Fruit fly (Drosophila melanogaster): Measurements from ENCODE around the gene CG5612.

The CG5612 gene

DNA sequence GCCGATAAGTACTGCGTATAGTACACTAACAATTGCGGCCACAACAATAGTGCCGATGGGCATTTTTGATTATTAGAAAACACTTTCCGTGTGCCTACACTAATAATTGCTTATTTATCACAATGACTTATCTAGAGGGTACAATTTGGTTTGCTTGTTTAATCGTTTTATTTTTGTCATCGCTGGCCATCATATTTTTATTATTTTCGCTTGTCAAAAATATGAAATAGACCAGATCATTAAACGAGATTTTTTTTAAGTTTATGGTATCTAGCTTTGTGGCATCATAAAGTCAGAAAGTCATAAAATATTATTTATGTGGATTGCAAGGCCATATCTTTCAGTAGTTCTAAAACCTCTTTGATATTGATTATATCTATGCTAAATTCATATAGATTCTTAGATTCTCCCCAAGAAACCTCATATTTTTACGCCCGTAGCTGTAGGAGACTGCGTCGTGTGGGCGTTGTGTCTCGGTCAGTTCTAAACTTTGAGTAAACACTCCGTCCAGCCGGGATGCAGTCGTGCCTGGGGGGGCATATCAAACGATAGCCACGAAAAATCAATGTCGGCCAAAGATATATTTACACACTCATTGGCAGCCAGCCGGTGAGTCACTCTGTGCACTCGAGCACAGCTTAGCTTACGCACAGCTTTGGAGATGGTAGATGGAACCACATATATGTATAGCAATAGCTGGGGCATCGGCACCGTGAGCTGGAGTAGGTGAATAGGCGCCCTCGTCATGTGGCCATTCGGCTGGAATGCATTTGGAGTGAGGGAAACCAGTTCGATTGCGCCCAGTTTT, 21.0 kb downstream of the CG5612 start (continued):
- TF ChIP-seq pdm3 (GFP tag; optimal IDR thresholded peaks at IDR 0.05) = peak; percentile 71
- TF ChIP-seq CG15336 (GFP tag; IDR thresholded peaks at IDR 0.05) = peak; percentile 71
- peak; percentile 6 to 49 for TF ChIP-seq ss (GFP tag; optimal IDR thresholded peaks at IDR 0.05)
- peak; percentile 65 for TF ChIP-seq CG6276 (GFP tag; optimal IDR thresholded peaks at IDR 0.05)
- TF ChIP-seq CG10631 (GFP tag; optimal IDR thresholded peaks at IDR 0.05) = peak; percentile 58
- TF ChIP-seq dac (GFP tag; optimal IDR thresholded peaks at IDR 0.05) = no peak
- TF ChIP-seq Ets96B (tag; optimal IDR thresholded peaks at IDR 0.05) = peak; percentile 29
- TF ChIP-seq CG8319 (GFP tag; optimal IDR thresholded peaks at IDR 0.05) = no peak
- no peak for TF ChIP-seq CG11902 (GFP tag; optimal IDR thresholded peaks at IDR 0.05)
- peak; percentile 25 for TF ChIP-seq CG7368 (GFP tag; optimal IDR thresholded peaks at IDR 0.05)

DNA sequence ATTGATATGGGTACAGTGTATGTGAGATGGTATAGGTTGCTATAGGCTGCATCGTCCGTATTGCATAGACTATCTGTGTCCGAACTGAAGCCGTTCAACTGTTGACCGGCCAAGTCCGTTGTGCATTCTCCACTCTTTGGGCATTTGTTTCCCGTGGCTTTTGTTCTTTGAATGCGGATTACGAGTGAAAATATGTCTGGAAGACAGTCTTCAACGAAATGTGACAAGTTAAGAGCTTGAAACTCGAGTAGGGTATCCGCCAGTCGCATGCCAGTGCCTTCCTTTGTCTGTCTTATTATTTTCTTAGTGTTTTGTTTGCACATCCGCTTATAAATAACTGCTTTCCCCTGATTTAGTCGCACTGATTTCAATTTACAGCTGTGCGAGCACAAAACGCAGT, 22.1 kb downstream of the CG5612 start:
- TF ChIP-seq CG15336 (GFP tag; IDR thresholded peaks at IDR 0.05) (peak; percentile 44; the same call in 1 of the 2 replicates), CG31627 (GFP tag; optimal IDR thresholded peaks at IDR 0.05) (no peak), Gug (GFP tag; IDR thresholded peaks at IDR 0.05) (0 out of 2 replicates have a peak, but pooled peaks have one; percentile 8), Blimp-1 (GFP tag; optimal IDR thresholded peaks at IDR 0.05) (no peak), dsx (GFP tag; optimal IDR thresholded peaks at IDR 0.05; ENCODE audit: poor library complexity, severe bottlenecking) (no peak), lz (GFP tag; optimal IDR thresholded peaks at IDR 0.05) (no peak), achi (GFP tag; optimal IDR thresholded peaks at IDR 0.05) (no peak), fkh (GFP tag; optimal IDR thresholded peaks at IDR 0.05) (no peak), Eip78C (GFP tag) (peak; percentile 77), CG11294 (GFP tag; IDR thresholded peaks at IDR 0.05) (peak; percentile 28; the same call in 1 of the 2 replicates), CG6163 (GFP tag; IDR thresholded peaks at IDR 0.05) (0 out of 3 replicates have a peak, but pooled peaks have one; percentile 32), Sox14 (GFP tag; optimal IDR thresholded peaks at IDR 0.05) (peak; percentile 23), Hr4 (GFP tag; optimal IDR thresholded peaks at IDR 0.05) (peak; percentile 20), svp (GFP tag) (peak; percentile 90), eg (GFP tag; IDR thresholded peaks at IDR 0.05) (0 out of 3 replicates have a peak, but pooled peaks have one; percentile 52), CG10669 (GFP tag; optimal IDR thresholded peaks at IDR 0.05) (no peak), pdm3 (GFP tag; optimal IDR thresholded peaks at IDR 0.05) (no peak), CG8119 (GFP tag; IDR thresholded peaks at IDR 0.05) (0 out of 3 replicates have a peak, but pooled peaks have one; percentile 27), CG32006 (GFP tag; optimal IDR thresholded peaks at IDR 0.05) (peak; percentile 23)

DNA sequence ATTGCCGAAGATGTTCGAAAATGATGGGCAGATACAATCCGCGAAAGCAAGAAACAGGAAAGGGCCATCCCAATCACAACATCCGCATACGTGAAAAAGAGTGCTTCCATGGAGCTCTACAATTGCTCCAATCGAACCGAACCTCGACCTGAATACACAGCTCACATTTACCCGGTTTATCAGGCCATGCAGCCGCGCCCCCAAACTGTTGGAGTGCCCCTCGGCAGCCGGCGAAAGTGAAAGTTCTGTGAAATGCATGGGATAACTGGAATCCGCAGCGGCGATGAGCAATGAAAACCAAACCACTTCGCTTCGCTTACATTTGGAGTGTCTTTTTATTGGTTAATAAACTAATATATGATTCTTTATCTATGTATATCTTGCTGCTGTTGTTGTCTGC, 28.6 kb downstream of the CG5612 start:
- TF ChIP-seq fkh (GFP tag; optimal IDR thresholded peaks at IDR 0.05) (no peak), CG6854 (GFP tag; optimal IDR thresholded peaks at IDR 0.05) (peak; percentile 72), Met (GFP tag; optimal IDR thresholded peaks at IDR 0.05) (no peak), Blimp-1 (GFP tag; optimal IDR thresholded peaks at IDR 0.05) (peak; percentile 98), Gug (GFP tag; IDR thresholded peaks at IDR 0.05) (no peak), Eip78C (GFP tag) (peak; percentile 0), svp (GFP tag) (peak; percentile 47), Eip75B (GFP tag; optimal IDR thresholded peaks at IDR 0.05) (peak; percentile 45), CG32006 (GFP tag; optimal IDR thresholded peaks at IDR 0.05) (peak; percentile 13), net (GFP tag; optimal IDR thresholded peaks at IDR 0.05) (no peak), CG10669 (GFP tag; optimal IDR thresholded peaks at IDR 0.05) (no peak), Hr38 (GFP tag; optimal IDR thresholded peaks at IDR 0.05) (no peak)

DNA sequence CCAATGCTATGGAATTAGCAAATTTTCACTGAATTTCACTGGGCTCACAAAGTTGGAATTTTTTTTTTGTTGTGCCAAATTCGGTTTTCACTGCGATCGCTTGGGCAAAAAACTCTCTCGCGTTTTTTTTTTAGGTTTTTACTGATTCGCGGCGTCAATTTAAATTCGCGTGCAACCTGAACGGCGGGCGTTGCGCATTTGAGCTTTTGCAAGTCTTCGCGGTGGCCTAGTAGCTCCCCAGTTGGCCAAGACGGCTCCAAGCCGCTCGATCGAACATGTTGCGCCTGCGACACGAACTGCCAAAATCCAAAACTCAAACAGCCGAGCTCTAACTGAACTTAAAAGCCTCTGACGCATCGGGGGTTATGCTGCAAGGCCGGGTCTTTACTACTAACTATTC, 29.8 kb downstream of the CG5612 start, which contains the start of gene CG5639:
CG5639 (minus strand) TSS at position 152 of the 400 bp plus-strand sequence.
- TF ChIP-seq CG10631 (GFP tag; optimal IDR thresholded peaks at IDR 0.05) = no peak
- no peak for TF ChIP-seq CG32006 (GFP tag; optimal IDR thresholded peaks at IDR 0.05)
- TF ChIP-seq eg (GFP tag; IDR thresholded peaks at IDR 0.05) = 0 out of 3 replicates have a peak, but pooled peaks have one; percentile 26
- no peak for TF ChIP-seq OdsH (GFP tag; optimal IDR thresholded peaks at IDR 0.05)
- TF ChIP-seq Sox14 (GFP tag; optimal IDR thresholded peaks at IDR 0.05) = no peak
- no peak for TF ChIP-seq Lpt (GFP tag; optimal IDR thresholded peaks at IDR 0.05)
- TF ChIP-seq pdm3 (GFP tag; optimal IDR thresholded peaks at IDR 0.05) = no peak
- no peak for TF ChIP-seq Eip75B (GFP tag; optimal IDR thresholded peaks at IDR 0.05)
- peak; percentile 41 for TF ChIP-seq Eip78C (GFP tag)
- TF ChIP-seq Blimp-1 (GFP tag; optimal IDR thresholded peaks at IDR 0.05) = peak; percentile 22
- no peak for TF ChIP-seq esn (GFP tag; optimal IDR thresholded peaks at IDR 0.05)
